Fruit fly (Drosophila melanogaster) whole organism, wandering third instar larva: ENCODE data around the gene CG31347.

Experiments
- Abd-B ChIP-seq: fragments of >200 bp; optimal IDR thresholded peaks from 2 replicates; lab custom pipeline; 2017; ENCODE audit warnings: missing biosample characterization, missing genetic modification characterization
- CG32264 ChIP-seq: fragments of 200-800 bp; sonication (Bioruptor generic); optimal IDR thresholded peaks from 2 replicates; lab custom pipeline; 2016; ENCODE audit warnings: missing biosample characterization, missing genetic modification characterization
- CG9705 ChIP-seq: fragments of 200-800 bp; sonication (Bioruptor generic); optimal IDR thresholded peaks from 2 replicates; lab custom pipeline; 2018; ENCODE audit warnings: missing biosample characterization, mild to moderate bottlenecking, missing genetic modification characterization
- CrebA ChIP-seq: fragments of 200-800 bp; sonication (Bioruptor generic); optimal IDR thresholded peaks from 2 replicates; lab custom pipeline; 2016; ENCODE audit warnings: missing biosample characterization, mild to moderate bottlenecking, missing genetic modification characterization, borderline replicate concordance
- Dfd ChIP-seq: fragments of >200 bp; optimal IDR thresholded peaks from 2 replicates; lab custom pipeline; 2017; ENCODE audit warnings: missing biosample characterization, missing genetic modification characterization
- Dif ChIP-seq: fragments of 200-275, 200-300 bp; sonication (Bioruptor generic); optimal IDR thresholded peaks from 2 replicates; lab custom pipeline; 2018; ENCODE audit warnings: missing biosample characterization, missing genetic modification characterization; ENCODE audit not compliant: partially characterized antibody
- GATAd ChIP-seq: sonication (Bioruptor generic); optimal IDR thresholded peaks from 2 replicates; lab custom pipeline; 2016; ENCODE audit warnings: missing biosample characterization, missing genetic modification characterization
- HLH106 ChIP-seq: fragments of 200-800 bp; optimal IDR thresholded peaks from 3 replicates; lab custom pipeline; 2019; ENCODE audit warnings: missing biosample characterization, mild to moderate bottlenecking, missing genetic modification characterization, moderate library complexity
- Hnf4 ChIP-seq: fragments of 200-800 bp; sonication (Bioruptor generic); optimal IDR thresholded peaks from 2 replicates; lab custom pipeline; 2016; ENCODE audit warnings: missing biosample characterization, mild to moderate bottlenecking, missing genetic modification characterization
- Hr78 ChIP-seq: fragments of >200 bp; optimal IDR thresholded peaks from 2 replicates; lab custom pipeline; 2017; ENCODE audit warnings: missing biosample characterization, missing genetic modification characterization
- Hr83 ChIP-seq: fragments of 200-300 bp; sonication (Bioruptor generic); optimal IDR thresholded peaks from 2 replicates; lab custom pipeline; 2016; ENCODE audit warnings: missing biosample characterization, mild to moderate bottlenecking, missing genetic modification characterization, moderate library complexity; ENCODE audit not compliant: poor library complexity, severe bottlenecking
- Jra ChIP-seq: sonication (Bioruptor generic); optimal IDR thresholded peaks from 2 replicates; lab custom pipeline; 2016; ENCODE audit warnings: missing biosample characterization, missing genetic modification characterization
- Mio ChIP-seq: sonication (Bioruptor generic); optimal IDR thresholded peaks from 2 replicates; lab custom pipeline; 2016; ENCODE audit warnings: missing biosample characterization, missing genetic modification characterization
- Myc ChIP-seq: fragments of >200 bp; optimal IDR thresholded peaks from 2 replicates; lab custom pipeline; 2017
- OdsH ChIP-seq: fragments of 200-800 bp; sonication (Bioruptor generic); optimal IDR thresholded peaks from 2 replicates; lab custom pipeline; 2016; ENCODE audit warnings: missing biosample characterization, mild to moderate bottlenecking, missing genetic modification characterization
- Rel ChIP-seq, 2 experiments: fragments of 200-800 bp; sonication (Bioruptor generic) in 1 of 2; optimal IDR thresholded peaks; 2 replicates in 1 of 2; 3 replicates in 1 of 2; lab custom pipeline; 2016 to 2019; ENCODE audit warnings: mild to moderate bottlenecking in 2 of 2, missing biosample characterization in 2 of 2, missing genetic modification characterization in 2 of 2, moderate library complexity in 1 of 2
- Sp1 ChIP-seq: fragments of 200-800 bp; sonication (Bioruptor generic); optimal IDR thresholded peaks from 3 replicates; lab custom pipeline; 2019; ENCODE audit warnings: missing biosample characterization, mild to moderate bottlenecking, missing genetic modification characterization, moderate library complexity
- Vsx2 ChIP-seq: fragments of 200-300, 225-300 bp; sonication (Bioruptor generic); optimal IDR thresholded peaks from 2 replicates; lab custom pipeline; 2018; ENCODE audit warnings: missing biosample characterization, missing genetic modification characterization; ENCODE audit not compliant: partially characterized antibody
- dl ChIP-seq, 2 experiments: fragments of 175-275, 200-275 bp in 1 of 2; fragments of 200-275 bp in 1 of 2; sonication (Bioruptor generic); optimal IDR thresholded peaks; lab custom pipeline; 2018; ENCODE audit warnings: mild to moderate bottlenecking in 2 of 2, missing biosample characterization in 2 of 2, missing genetic modification characterization in 2 of 2, moderate library complexity in 2 of 2; ENCODE audit not compliant: partially characterized antibody in 2 of 2, insufficient read depth in 1 of 2
- dmrt93B ChIP-seq: fragments of 200-800 bp; sonication (Bioruptor generic); optimal IDR thresholded peaks from 2 replicates; lab custom pipeline; 2018; ENCODE audit warnings: missing biosample characterization, mild to moderate bottlenecking, missing genetic modification characterization
- ey ChIP-seq: fragments of 200-800 bp; sonication (Bioruptor generic); optimal IDR thresholded peaks from 2 replicates; lab custom pipeline; 2016; ENCODE audit warnings: missing biosample characterization, missing genetic modification characterization
- fru ChIP-seq: fragments of 200-800 bp; sonication (Bioruptor generic); optimal IDR thresholded peaks from 3 replicates; lab custom pipeline; 2016; ENCODE audit warnings: missing biosample characterization, mild to moderate bottlenecking, missing genetic modification characterization
- h ChIP-seq: fragments of 200-800 bp; sonication (Bioruptor generic); optimal IDR thresholded peaks from 3 replicates; lab custom pipeline; 2016; ENCODE audit warnings: missing biosample characterization, mild to moderate bottlenecking, missing genetic modification characterization
- lola ChIP-seq: fragments of >200 bp; optimal IDR thresholded peaks from 2 replicates; lab custom pipeline; 2017; ENCODE audit warnings: missing biosample characterization, missing genetic modification characterization
- pan ChIP-seq: fragments of >200 bp; optimal IDR thresholded peaks from 2 replicates; lab custom pipeline; 2017
- psq ChIP-seq: fragments of 200-800 bp; sonication (Bioruptor generic); optimal IDR thresholded peaks from 3 replicates; lab custom pipeline; 2017; ENCODE audit warnings: missing biosample characterization, mild to moderate bottlenecking, missing genetic modification characterization, moderate library complexity
- rgr ChIP-seq: fragments of 200-800 bp; sonication (Bioruptor generic); optimal IDR thresholded peaks from 3 replicates; lab custom pipeline; 2016; ENCODE audit warnings: missing biosample characterization, mild to moderate bottlenecking, missing genetic modification characterization
- sage ChIP-seq: fragments of 200-800 bp; sonication (Bioruptor generic); optimal IDR thresholded peaks from 2 replicates; lab custom pipeline; 2016; ENCODE audit warnings: missing biosample characterization, mild to moderate bottlenecking, missing genetic modification characterization
- woc ChIP-seq: sonication (Bioruptor generic); optimal IDR thresholded peaks from 2 replicates; lab custom pipeline; 2016; ENCODE audit warnings: missing biosample characterization, mild to moderate bottlenecking, missing genetic modification characterization

The CG31347 gene

DNA sequence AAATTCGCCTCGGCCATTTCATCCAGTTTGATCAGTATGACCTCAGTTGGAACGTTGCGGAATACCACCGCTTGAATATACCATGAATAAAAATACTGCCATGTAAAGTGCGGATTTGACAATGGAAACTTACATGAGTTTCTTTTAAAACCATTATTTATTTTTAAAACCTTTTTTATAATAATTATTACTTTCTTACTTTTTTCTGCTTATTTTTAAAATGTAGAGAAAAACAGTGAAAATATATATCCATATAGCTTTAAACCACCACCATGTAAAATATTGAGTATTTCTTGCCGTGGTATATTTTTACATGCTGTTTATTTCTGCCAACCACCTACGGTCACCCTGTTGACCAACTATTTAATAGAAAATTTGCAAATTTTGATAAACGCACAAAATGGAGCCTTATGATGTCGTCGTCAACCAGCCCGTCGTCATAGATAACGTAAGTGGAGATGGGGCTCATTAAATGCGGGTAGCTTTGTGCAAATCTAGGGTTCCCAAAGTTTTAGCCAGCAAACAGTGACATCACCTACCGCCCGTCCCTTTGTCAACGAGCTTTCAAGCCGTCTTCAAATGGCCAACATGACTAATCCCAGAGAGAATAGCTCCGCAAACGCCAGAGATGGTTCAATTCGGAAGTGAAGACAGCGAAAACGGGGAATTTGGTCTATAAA, 835 bp downstream of the CG31347 start, which contains the start of gene Arp1:
TSS of gene Arp1 (plus strand) at position 322 of the 680 bp plus-strand sequence.
- TF ChIP-seq Rel (GFP tag; optimal IDR thresholded peaks at IDR 0.05; lab: Kevin White, UChicago) = no peak
- TF ChIP-seq Rel (tag; optimal IDR thresholded peaks at IDR 0.05; lab: Kevin White, UChicago) = peak; percentile 50
- TF ChIP-seq GATAd = no peak
- TF ChIP-seq Hr83 (GFP tag; lab: Kevin White, UChicago) = no peak

- TF ChIP-seq fru (GFP tag; lab: Kevin White, UChicago) (no peak), Hr83 (GFP tag; lab: Kevin White, UChicago) (no peak), sage (no peak), woc (no peak), Hr78 (GFP tag; lab: Kevin White, UChicago) (no peak), ey (GFP tag; lab: Kevin White, UChicago) (no peak)
These were observed 3.6 kb downstream of the CG31347 start, which contains the start of gene kar for dm6 chr3R:12688672-12689417. Gene kar (minus strand): TSS chr3R:12689367.

- TF ChIP-seq Hr78 (GFP tag; lab: Kevin White, UChicago) (no peak), GATAd (no peak), pan (no peak), Hnf4 (GFP tag; lab: Kevin White, UChicago) (no peak), dmrt93B (GFP tag; lab: Kevin White, UChicago) (no peak), HLH106 (tag; lab: Kevin White, UChicago) (no peak), Hr83 (GFP tag; lab: Kevin White, UChicago) (no peak), dl (GFP tag; optimal IDR thresholded peaks at IDR 0.05; lab: Kevin White, UChicago; ENCODE audit: insufficient read depth in 1 of 2, partially characterized antibody in 2 of 2) (no peak), lola (no peak), fru (GFP tag; lab: Kevin White, UChicago) (no peak), Dif (GFP tag; lab: Kevin White, UChicago) (no peak), CG32264 (GFP tag; lab: Kevin White, UChicago) (no peak), CrebA (no peak), CG9705 (no peak), woc (no peak), Rel (GFP tag; optimal IDR thresholded peaks at IDR 0.05; lab: Kevin White, UChicago) (no peak), Rel (tag; optimal IDR thresholded peaks at IDR 0.05; lab: Kevin White, UChicago) (no peak), Vsx2 (GFP tag; lab: Kevin White, UChicago) (no peak), Myc (lab: Kevin White, UChicago) (no peak)
- TF ChIP-seq, all 38 proteins: peak for 0
These were observed 4.3 kb downstream of the CG31347 start for dm6 chr3R:12688116-12688515.

dm6 chr3R:12685290-12685689, 7.1 kb downstream of the CG31347 start:
- TF ChIP-seq pan (no peak), ey (GFP tag; lab: Kevin White, UChicago) (no peak), Dif (GFP tag; lab: Kevin White, UChicago) (no peak), sage (no peak), CrebA (no peak), rgr (GFP tag; lab: Kevin White, UChicago) (no peak), Abd-B (no peak), fru (GFP tag; lab: Kevin White, UChicago) (no peak), Mio (no peak), psq (GFP tag; lab: Kevin White, UChicago) (no peak), CG9705 (no peak), h (GFP tag; lab: Kevin White, UChicago) (no peak), Hr83 (GFP tag; lab: Kevin White, UChicago) (no peak), Dfd (no peak), Sp1 (GFP tag; lab: Kevin White, UChicago) (no peak), Jra (GFP tag; lab: Kevin White, UChicago) (no peak), OdsH (GFP tag; lab: Kevin White, UChicago) (no peak), Rel (GFP tag; optimal IDR thresholded peaks at IDR 0.05; lab: Kevin White, UChicago) (no peak), Rel (tag; optimal IDR thresholded peaks at IDR 0.05; lab: Kevin White, UChicago) (no peak), dl (GFP tag; optimal IDR thresholded peaks at IDR 0.05; lab: Kevin White, UChicago; ENCODE audit: insufficient read depth in 1 of 2, partially characterized antibody in 2 of 2) (no peak)
- TF ChIP-seq, all 38 proteins: peak for 0
